Fruit fly (Drosophila melanogaster) whole organism, embryonic: ENCODE data around the gene CG31898.

Source experiments
- Aef1 ChIP-seq: fragments of 200-800 bp; sonication (Bioruptor generic); IDR thresholded peaks from 3 replicates; pipeline ENCODE4 v1.3.6; 2022; ENCODE audit warnings: missing biosample characterization, missing genetic modification characterization
- Atf6 ChIP-seq: fragments of 200-800 bp; sonication (Bioruptor generic); IDR thresholded peaks from 2 replicates; pipeline ENCODE4 v1.3.6; 2022; ENCODE audit warnings: missing biosample characterization, missing genetic modification characterization
- BEAF-32 ChIP-seq: fragments of 200-800 bp; sonication (Bioruptor generic); optimal IDR thresholded peaks from 3 replicates; lab custom pipeline; 2017; ENCODE audit warnings: missing biosample characterization, missing genetic modification characterization, mild to moderate bottlenecking, moderate library complexity, missing genetic modification reagents
- Blimp-1 ChIP-seq: fragments of 200-800 bp; sonication (Bioruptor generic); optimal IDR thresholded peaks from 3 replicates; lab custom pipeline; 2018; ENCODE audit warnings: missing biosample characterization, missing genetic modification characterization, mild to moderate bottlenecking, moderate library complexity, missing genetic modification reagents
- CG10321 ChIP-seq: fragments of 200-800 bp; sonication (Bioruptor generic); IDR thresholded peaks from 2 replicates; pipeline ENCODE4 v1.3.6; 2022; ENCODE audit warnings: missing biosample characterization, missing genetic modification characterization
- CG10431 ChIP-seq: fragments of 200-800 bp; sonication (Bioruptor generic); optimal IDR thresholded peaks from 3 replicates; lab custom pipeline; 2018; ENCODE audit warnings: missing biosample characterization, mild to moderate bottlenecking, missing genetic modification characterization
- CG12744 ChIP-seq: fragments of 200-800 bp; sonication (Bioruptor generic); optimal IDR thresholded peaks from 2 replicates; lab custom pipeline; 2016; ENCODE audit warnings: missing biosample characterization, missing genetic modification characterization
- CG14441 ChIP-seq: fragments of 200-800 bp; sonication (Bioruptor generic); IDR thresholded peaks from 2 replicates; pipeline ENCODE4 v1.3.6; 2022; ENCODE audit warnings: missing biosample characterization, missing genetic modification characterization
- CG15479 ChIP-seq: fragments of 200-800 bp; sonication (Bioruptor generic); optimal IDR thresholded peaks from 3 replicates; lab custom pipeline; 2019; ENCODE audit warnings: missing biosample characterization, mild to moderate bottlenecking, missing genetic modification characterization, moderate library complexity
- CG2116 ChIP-seq: fragments of 200-800 bp; sonication (Bioruptor generic); optimal IDR thresholded peaks from 3 replicates; lab custom pipeline; 2018; ENCODE audit warnings: missing biosample characterization, mild to moderate bottlenecking, missing genetic modification characterization
- CG2120 ChIP-seq: fragments of 200-800 bp; sonication (Bioruptor generic); optimal IDR thresholded peaks from 3 replicates; lab custom pipeline; 2016; ENCODE audit warnings: missing biosample characterization, missing genetic modification characterization
- CG2712 ChIP-seq: fragments of 200-800 bp; optimal IDR thresholded peaks from 3 replicates; lab custom pipeline; 2019; ENCODE audit warnings: missing biosample characterization, mild to moderate bottlenecking, missing genetic modification characterization, moderate library complexity
- CG34376 ChIP-seq: fragments of 200-800 bp; sonication (Bioruptor generic); optimal IDR thresholded peaks from 2 replicates; lab custom pipeline; 2018; ENCODE audit warnings: missing biosample characterization, mild to moderate bottlenecking, missing genetic modification characterization
- CG4282 ChIP-seq: fragments of 200-800 bp; sonication (Bioruptor generic); optimal IDR thresholded peaks from 2 replicates; lab custom pipeline; 2016; ENCODE audit warnings: missing biosample characterization, missing genetic modification characterization
- CG43689 ChIP-seq: fragments of 200-800 bp; sonication (Bioruptor generic); IDR thresholded peaks from 2 replicates; pipeline ENCODE4 v1.3.6; 2022; ENCODE audit warnings: missing biosample characterization, missing genetic modification characterization
- CG6854 ChIP-seq: fragments of 200-800 bp; sonication (Bioruptor generic); optimal IDR thresholded peaks from 3 replicates; lab custom pipeline; 2017; ENCODE audit warnings: missing biosample characterization, mild to moderate bottlenecking, missing genetic modification characterization
- CG8924 ChIP-seq: fragments of 200-800 bp; optimal IDR thresholded peaks from 3 replicates; lab custom pipeline; 2019; ENCODE audit warnings: missing biosample characterization, mild to moderate bottlenecking, missing genetic modification characterization, moderate library complexity
- CG9215 ChIP-seq: fragments of 200-800 bp; sonication (Bioruptor generic); IDR thresholded peaks from 2 replicates; pipeline ENCODE4 v1.3.6; 2022; ENCODE audit warnings: missing biosample characterization, missing genetic modification characterization
- CG9727 ChIP-seq: fragments of 200-800 bp; sonication (Bioruptor generic); optimal IDR thresholded peaks from 3 replicates; lab custom pipeline; 2017; ENCODE audit warnings: missing biosample characterization, mild to moderate bottlenecking, missing genetic modification characterization
- CG9932 ChIP-seq: fragments of 200-800 bp; sonication (Bioruptor generic); IDR thresholded peaks from 2 replicates; pipeline ENCODE4 v1.3.6; 2022; ENCODE audit warnings: missing biosample characterization, missing genetic modification characterization
- Dfd ChIP-seq, 2 experiments: fragments of >200 bp; optimal IDR thresholded peaks; 2 replicates each; lab custom pipeline; 2017; ENCODE audit warnings: missing biosample characterization in 2 of 2, missing genetic modification characterization in 2 of 2
- Eip74EF ChIP-seq, 2 experiments: fragments of 200-800 bp in 1 of 2; fragments of >200 bp in 1 of 2; sonication (Bioruptor generic) in 1 of 2; optimal IDR thresholded peaks; 2 replicates each; lab custom pipeline; 2017 to 2019; ENCODE audit warnings: missing biosample characterization in 2 of 2, missing genetic modification characterization in 2 of 2, mild to moderate bottlenecking in 1 of 2, moderate library complexity in 1 of 2
- H2.0 ChIP-seq: fragments of 200-800 bp; sonication (Bioruptor generic); IDR thresholded peaks from 2 replicates; pipeline ENCODE4 v1.3.6; 2022; ENCODE audit warnings: missing biosample characterization, missing genetic modification characterization
- Hr3 ChIP-seq: fragments of 200-800 bp; sonication (Bioruptor generic); optimal IDR thresholded peaks from 3 replicates; lab custom pipeline; 2016; ENCODE audit warnings: missing biosample characterization, missing genetic modification characterization
- Hr39 ChIP-seq: fragments of >200 bp; optimal IDR thresholded peaks from 2 replicates; lab custom pipeline; 2017
- MTF-1 ChIP-seq: fragments of 200-800 bp; sonication (Bioruptor generic); optimal IDR thresholded peaks from 2 replicates; lab custom pipeline; 2018; ENCODE audit warnings: missing biosample characterization, mild to moderate bottlenecking, missing genetic modification characterization, borderline replicate concordance
- Med ChIP-seq: fragments of 200-800 bp; sonication (Bioruptor generic); peaks from one replicate; lab custom pipeline; 2016; ENCODE audit warnings: missing biosample characterization, missing genetic modification characterization, mild to moderate bottlenecking, inconsistent platforms, moderate library complexity
- Nf-YA ChIP-seq: fragments of 200-800 bp; sonication (Bioruptor generic); IDR thresholded peaks from 2 replicates; pipeline ENCODE4 v1.3.6; 2022; ENCODE audit warnings: missing biosample characterization, missing genetic modification characterization
- Nf-YB ChIP-seq: fragments of 200-800 bp; sonication (Bioruptor generic); optimal IDR thresholded peaks from 3 replicates; lab custom pipeline; 2019; ENCODE audit warnings: missing biosample characterization, mild to moderate bottlenecking, missing genetic modification characterization, moderate library complexity
- Nf-YC ChIP-seq: fragments of 200-800 bp; optimal IDR thresholded peaks from 3 replicates; lab custom pipeline; 2019; ENCODE audit warnings: missing biosample characterization, mild to moderate bottlenecking, missing genetic modification characterization, moderate library complexity
- NfI ChIP-seq: fragments of 200-800 bp; sonication (Bioruptor generic); optimal IDR thresholded peaks from 3 replicates; lab custom pipeline; 2018; ENCODE audit warnings: missing biosample characterization, mild to moderate bottlenecking, missing genetic modification characterization, moderate library complexity
- Scr ChIP-seq: fragments of 200-800 bp; sonication (Bioruptor generic); IDR thresholded peaks from 2 replicates; pipeline ENCODE4 v1.3.6; 2022; ENCODE audit warnings: missing biosample characterization, missing genetic modification characterization; ENCODE audit not compliant: partially characterized antibody
- Xbp1 ChIP-seq: fragments of 200-800 bp; sonication (Bioruptor generic); optimal IDR thresholded peaks from 3 replicates; lab custom pipeline; 2016; ENCODE audit warnings: missing biosample characterization, mild to moderate bottlenecking, missing genetic modification characterization
- ac ChIP-seq: fragments of 200-800 bp; sonication (Bioruptor generic); optimal IDR thresholded peaks from 3 replicates; lab custom pipeline; 2017; ENCODE audit warnings: missing biosample characterization, mild to moderate bottlenecking, missing genetic modification characterization
- aop ChIP-seq: fragments of 200-800 bp; sonication (Bioruptor generic); IDR thresholded peaks from 2 replicates; pipeline ENCODE4 v1.3.6; 2022; ENCODE audit warnings: missing biosample characterization, missing genetic modification characterization
- ash1 ChIP-seq: fragments of 200-800 bp; sonication (Bioruptor generic); optimal IDR thresholded peaks from 2 replicates; lab custom pipeline; 2018; ENCODE audit warnings: missing biosample characterization, mild to moderate bottlenecking, missing genetic modification characterization
- ato ChIP-seq: fragments of 200-800 bp; sonication (Bioruptor generic); IDR thresholded peaks from 2 replicates; pipeline ENCODE4 v1.3.6; 2022; ENCODE audit warnings: missing biosample characterization, missing genetic modification characterization; ENCODE audit not compliant: partially characterized antibody
- dati ChIP-seq: fragments of 200-800 bp; sonication (Bioruptor generic); IDR thresholded peaks from 2 replicates; pipeline ENCODE4 v1.3.6; 2022; ENCODE audit warnings: missing biosample characterization, missing genetic modification characterization
- dmrt99B ChIP-seq: fragments of 200-800 bp; sonication (Bioruptor generic); optimal IDR thresholded peaks from 2 replicates; lab custom pipeline; 2018; ENCODE audit warnings: missing biosample characterization, mild to moderate bottlenecking, missing genetic modification characterization, moderate library complexity
- ewg ChIP-seq: fragments of 200-800 bp; sonication (Bioruptor generic); optimal IDR thresholded peaks from 3 replicates; lab custom pipeline; 2017; ENCODE audit warnings: mild to moderate bottlenecking, missing biosample characterization, missing genetic modification reagents, missing genetic modification characterization
- gem ChIP-seq: fragments of 200-800 bp; sonication (Bioruptor generic); optimal IDR thresholded peaks from 2 replicates; lab custom pipeline; 2019; ENCODE audit warnings: missing biosample characterization, mild to moderate bottlenecking, missing genetic modification characterization, moderate library complexity
- ham ChIP-seq: fragments of 200-800 bp; sonication (Bioruptor generic); IDR thresholded peaks from 2 replicates; pipeline ENCODE4 v1.3.6; 2022; ENCODE audit warnings: missing biosample characterization, missing genetic modification characterization
- kni ChIP-seq: fragments of 200-800 bp; sonication (Bioruptor generic); optimal IDR thresholded peaks from 3 replicates; lab custom pipeline; 2017; ENCODE audit warnings: mild to moderate bottlenecking, missing biosample characterization, missing genetic modification reagents, missing genetic modification characterization
- knrl ChIP-seq: fragments of 200-800 bp; sonication (Bioruptor generic); IDR thresholded peaks from 3 replicates; pipeline ENCODE4 v1.3.6; 2022; ENCODE audit warnings: missing biosample characterization, missing genetic modification characterization; ENCODE audit not compliant: partially characterized antibody
- lilli ChIP-seq: fragments of 200-800 bp; sonication (Bioruptor generic); optimal IDR thresholded peaks from 3 replicates; lab custom pipeline; 2016; ENCODE audit warnings: missing biosample characterization, missing genetic modification characterization
- luna ChIP-seq: fragments of 200-800 bp; sonication (Bioruptor generic); optimal IDR thresholded peaks from 2 replicates; lab custom pipeline; 2016; ENCODE audit warnings: missing biosample characterization, missing genetic modification characterization
- mirr ChIP-seq: fragments of 200-800 bp; sonication (Bioruptor generic); optimal IDR thresholded peaks from 3 replicates; lab custom pipeline; 2018; ENCODE audit warnings: missing biosample characterization, mild to moderate bottlenecking, missing genetic modification characterization
- nau ChIP-seq: fragments of 200-800 bp; sonication (Bioruptor generic); optimal IDR thresholded peaks from 3 replicates; lab custom pipeline; 2017; ENCODE audit warnings: missing biosample characterization, mild to moderate bottlenecking, missing genetic modification characterization, missing genetic modification reagents
- odd ChIP-seq: fragments of 200-800 bp; sonication (Bioruptor generic); optimal IDR thresholded peaks from 2 replicates; lab custom pipeline; 2017; ENCODE audit warnings: missing biosample characterization, mild to moderate bottlenecking, missing genetic modification characterization
- salm ChIP-seq: fragments of 200-800 bp; sonication (Bioruptor generic); optimal IDR thresholded peaks from 2 replicates; lab custom pipeline; 2018; ENCODE audit warnings: missing biosample characterization, mild to moderate bottlenecking, missing genetic modification characterization
- sens ChIP-seq: fragments of 200-800 bp; sonication (Bioruptor generic); peaks from one replicate; lab custom pipeline; 2016; ENCODE audit warnings: missing biosample characterization, missing genetic modification characterization

Gene CG31898

DNA sequence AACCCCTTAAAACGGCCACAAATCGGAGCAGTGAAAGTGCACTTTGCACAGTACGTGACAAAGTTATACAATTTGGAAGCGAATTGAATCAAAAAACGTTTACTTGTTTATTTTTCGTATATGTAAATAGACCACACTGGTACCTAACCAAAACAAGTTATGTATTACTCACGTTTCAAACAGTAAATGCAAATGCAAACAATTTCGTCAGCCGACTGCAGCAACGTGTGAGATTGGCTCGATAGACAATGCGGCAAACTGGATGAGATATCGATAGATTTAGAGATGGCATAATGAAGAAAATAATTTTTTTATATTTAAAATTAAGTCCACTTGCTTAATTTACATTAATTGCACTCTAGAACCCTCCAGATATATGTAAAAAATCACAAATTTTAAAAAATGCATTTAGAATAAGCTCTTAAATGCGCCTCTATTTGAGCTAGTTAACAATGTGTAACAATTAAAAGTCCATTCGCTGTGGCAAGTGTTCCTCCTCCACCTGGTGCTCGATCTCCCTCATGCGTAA, 18.6 kb upstream of the CG31898 start, which contains the start of gene AlaRS (continued):
- TF ChIP-seq sens (GFP tag; lab: Kevin White, UChicago) (peak; percentile 88), CG12744 (GFP tag; lab: Kevin White, UChicago) (no peak), CG6854 (no peak), CG9932 (GFP tag; lab: Robert Waterston, UW) (peak; percentile 49), H2.0 (GFP tag; lab: Robert Waterston, UW) (no peak), salm (tag; lab: Kevin White, UChicago) (no peak), CG2712 (peak; percentile 61), kni (GFP tag; lab: Kevin White, UChicago) (peak; percentile 58), Atf6 (no peak), Aef1 (no peak), nau (no peak), Med (GFP tag; lab: Kevin White, UChicago) (peak; percentile 75), Hr3 (GFP tag; lab: Kevin White, UChicago) (peak; percentile 24), MTF-1 (GFP tag; lab: Kevin White, UChicago) (no peak), CG9215 (GFP tag; lab: Robert Waterston, UW) (no peak), lilli (GFP tag; lab: Kevin White, UChicago) (peak; percentile 62), ato (no peak), ac (no peak), ash1 (GFP tag; lab: Kevin White, UChicago) (no peak), CG34376 (GFP tag; lab: Kevin White, UChicago) (peak; percentile 41), luna (GFP tag; lab: Kevin White, UChicago) (no peak), aop (GFP tag; lab: Robert Waterston, UW) (no peak), ewg (no peak), Hr39 (lab: Kevin White, UChicago) (no peak), BEAF-32 (GFP tag; lab: Kevin White, UChicago) (peak; percentile 70), Nf-YB (GFP tag; lab: Kevin White, UChicago) (peak; percentile 1), mirr (GFP tag; lab: Kevin White, UChicago) (no peak), Nf-YC (tag; lab: Kevin White, UChicago) (peak; percentile 40), CG10431 (GFP tag; lab: Kevin White, UChicago) (no peak), Dfd (GFP tag; optimal IDR thresholded peaks at IDR 0.05; lab: Kevin White, UChicago) (no peak), CG2120 (GFP tag; lab: Kevin White, UChicago) (peak; percentile 66), CG15479 (GFP tag; lab: Kevin White, UChicago) (no peak), Nf-YA (GFP tag; lab: Robert Waterston, UW) (no peak), CG9727 (GFP tag; lab: Kevin White, UChicago) (peak; percentile 8), CG2116 (GFP tag; lab: Kevin White, UChicago) (peak; percentile 81), dmrt99B (peak; percentile 27), CG4282 (GFP tag; lab: Kevin White, UChicago) (no peak), odd (GFP tag; lab: Kevin White, UChicago) (peak; percentile 27), knrl (GFP tag; lab: Robert Waterston, UW) (peak; percentile 59; the same call in 2 of the 3 replicates), CG10321 (GFP tag; lab: Robert Waterston, UW) (no peak), CG8924 (peak; percentile 28), CG14441 (GFP tag; lab: Robert Waterston, UW) (no peak), CG43689 (GFP tag; lab: Robert Waterston, UW) (no peak), Xbp1 (GFP tag; lab: Kevin White, UChicago) (peak; percentile 18), dati (no peak), Blimp-1 (GFP tag; lab: Kevin White, UChicago) (peak; percentile 54), gem (tag; lab: Kevin White, UChicago) (peak; percentile 70), ham (GFP tag; lab: Robert Waterston, UW) (no peak), Scr (GFP tag; lab: Robert Waterston, UW) (peak; percentile 75), Eip74EF (GFP tag; optimal IDR thresholded peaks at IDR 0.05; lab: Kevin White, UChicago) (peak in 1 of 2 experiments; percentile 9), NfI (peak; percentile 4)
